Worm (Caenorhabditis elegans) whole organism, L4 larva: ENCODE measurements around the gene F35C11.3.

ENCODE experiments used
- F10B5.3 ChIP-seq: sonication (generic microtip); optimal IDR thresholded peaks from 2 replicates; lab custom pipeline; 2016; ENCODE audit warnings: mild to moderate bottlenecking, missing genetic modification characterization, missing compliant biosample characterization
- F26F4.8 ChIP-seq: fragments of 200-800 bp; sonication (Bioruptor generic); conservative IDR thresholded peaks from 2 replicates; pipeline ENCODE4 v1.3.6; 2022; ENCODE audit warnings: missing genetic modification characterization, missing compliant biosample characterization
- F49E8.2 ChIP-seq: sonication (generic microtip); optimal IDR thresholded peaks from 2 replicates; lab custom pipeline; 2016; ENCODE audit warnings: missing compliant biosample characterization, mild to moderate bottlenecking, missing genetic modification characterization, borderline replicate concordance
- T20F7.1 ChIP-seq: fragments of 200-800 bp; sonication (Bioruptor generic); optimal IDR thresholded peaks from 2 replicates; lab custom pipeline; 2018; ENCODE audit warnings: mild to moderate bottlenecking, missing genetic modification characterization, missing compliant biosample characterization
- Y105C5A.15 ChIP-seq: fragments of 200-800 bp; sonication (Bioruptor generic); IDR thresholded peaks from 2 replicates; pipeline ENCODE4 v1.3.6; 2022; ENCODE audit warnings: missing genetic modification characterization, missing compliant biosample characterization
- ZK546.5 ChIP-seq, 2 experiments: sonication (generic microtip); optimal IDR thresholded peaks; 2 replicates each; lab custom pipeline; 2017; ENCODE audit warnings: missing biosample characterization in 2 of 2, missing genetic modification characterization in 2 of 2
- aha-1 ChIP-seq: fragments of 150-350 bp; peaks from one replicate; lab custom pipeline; 2014; ENCODE audit warnings: missing biosample characterization, missing genetic modification characterization
- attf-4 ChIP-seq: sonication (generic microtip); optimal IDR thresholded peaks from 3 replicates; lab custom pipeline; 2017; ENCODE audit warnings: missing biosample characterization, missing genetic modification characterization
- ceh-82 ChIP-seq: sonication (generic microtip); optimal IDR thresholded peaks from 2 replicates; lab custom pipeline; 2017; ENCODE audit warnings: missing biosample characterization, missing genetic modification characterization
- cey-2 ChIP-seq: sonication (generic microtip); optimal IDR thresholded peaks from 3 replicates; lab custom pipeline; 2017; ENCODE audit warnings: missing genetic modification characterization, mild to moderate bottlenecking, missing compliant biosample characterization, antibody characterized with exemption, borderline replicate concordance; ENCODE audit not compliant: insufficient read depth
- ctbp-1 ChIP-seq: fragments of 200-800 bp; sonication (Bioruptor generic); IDR thresholded peaks from 2 replicates; pipeline ENCODE4 v1.3.6; 2022; ENCODE audit warnings: missing genetic modification reagents, missing genetic modification characterization, missing compliant biosample characterization
- daf-12 ChIP-seq: fragments of 150-350 bp; optimal IDR thresholded peaks from 2 replicates; lab custom pipeline; 2014; ENCODE audit warnings: missing biosample characterization, missing genetic modification reagents, missing genetic modification characterization
- daf-16 ChIP-seq, 3 experiments: sonication (generic microtip); optimal IDR thresholded peaks; 2 replicates each; lab custom pipeline; 2016 to 2017; ENCODE audit warnings: missing genetic modification characterization in 3 of 3, missing genetic modification reagents in 3 of 3, mild to moderate bottlenecking in 2 of 3, missing compliant biosample characterization in 2 of 3, missing biosample characterization in 1 of 3, moderate library complexity in 1 of 3
- dmd-6 ChIP-seq: fragments of 200-800 bp; sonication (Bioruptor generic); IDR thresholded peaks from 2 replicates; pipeline ENCODE4 v1.3.6; 2022; ENCODE audit warnings: missing genetic modification reagents, missing genetic modification characterization, missing compliant biosample characterization
- dmd-8 ChIP-seq: fragments of 200-800 bp; sonication (Bioruptor generic); IDR thresholded peaks from 2 replicates; pipeline ENCODE4 v1.3.6; 2022; ENCODE audit warnings: missing genetic modification characterization, missing compliant biosample characterization
- dmd-9 ChIP-seq: fragments of 200-800 bp; sonication (Bioruptor generic); IDR thresholded peaks from 2 replicates; pipeline ENCODE4 v1.3.6; 2022; ENCODE audit warnings: missing genetic modification reagents, missing genetic modification characterization, missing compliant biosample characterization
- dve-1 ChIP-seq: sonication (generic microtip); optimal IDR thresholded peaks from 2 replicates; lab custom pipeline; 2017; ENCODE audit warnings: antibody characterized with exemption, mild to moderate bottlenecking, missing genetic modification characterization, missing compliant biosample characterization; ENCODE audit not compliant: insufficient read depth
- egl-27 ChIP-seq: sonication (generic microtip); optimal IDR thresholded peaks from 3 replicates; lab custom pipeline; 2017; ENCODE audit warnings: missing biosample characterization, missing genetic modification reagents, missing genetic modification characterization
- hlh-11 ChIP-seq: fragments of 200-800 bp; sonication (Bioruptor generic); optimal IDR thresholded peaks from 2 replicates; lab custom pipeline; 2018; ENCODE audit warnings: mild to moderate bottlenecking, missing genetic modification characterization, missing compliant biosample characterization
- lin-1 ChIP-seq: fragments of 200-800 bp; sonication (Bioruptor generic); IDR thresholded peaks from 2 replicates; pipeline ENCODE4 v1.3.6; 2022; ENCODE audit warnings: missing genetic modification reagents, missing genetic modification characterization, missing compliant biosample characterization
- madf-5 ChIP-seq, 2 experiments: fragments of 200-800 bp; sonication (Bioruptor generic); IDR thresholded peaks; 2 replicates each; pipeline ENCODE4 v1.3.6; 2022; ENCODE audit warnings: missing compliant biosample characterization in 2 of 2, missing genetic modification characterization in 2 of 2
- mdt-29 ChIP-seq: fragments of 200-800 bp; sonication (Bioruptor generic); IDR thresholded peaks from 2 replicates; pipeline ENCODE4 v1.3.6; 2022; ENCODE audit warnings: missing genetic modification reagents, missing genetic modification characterization, missing compliant biosample characterization
- mxl-2 ChIP-seq: fragments of 200-800 bp; sonication (Bioruptor generic); conservative IDR thresholded peaks from 2 replicates; pipeline ENCODE4 v1.3.6; 2022; ENCODE audit warnings: missing genetic modification reagents, missing genetic modification characterization, missing compliant biosample characterization
- mxl-3 ChIP-seq: fragments of 200-800 bp; sonication (Bioruptor generic); optimal IDR thresholded peaks from 2 replicates; lab custom pipeline; 2018; ENCODE audit warnings: mild to moderate bottlenecking, missing genetic modification characterization, missing compliant biosample characterization
- nhr-10 ChIP-seq: fragments of 150-350 bp; optimal IDR thresholded peaks from 2 replicates; lab custom pipeline; 2014; ENCODE audit warnings: missing biosample characterization, missing genetic modification characterization
- nhr-102 ChIP-seq: sonication (generic microtip); optimal IDR thresholded peaks from 2 replicates; lab custom pipeline; 2016; ENCODE audit warnings: mild to moderate bottlenecking, missing genetic modification characterization, moderate library complexity, missing compliant biosample characterization
- nhr-25 ChIP-seq: sonication (generic microtip); optimal IDR thresholded peaks from 2 replicates; lab custom pipeline; 2017; ENCODE audit warnings: missing genetic modification characterization, mild to moderate bottlenecking, missing compliant biosample characterization, antibody characterized with exemption, moderate library complexity, borderline replicate concordance; ENCODE audit not compliant: insufficient read depth
- nhr-28 ChIP-seq: fragments of 150-350 bp; optimal IDR thresholded peaks from 2 replicates; lab custom pipeline; 2014; ENCODE audit warnings: missing biosample characterization, missing genetic modification characterization
- nhr-76 ChIP-seq: fragments of 150-350 bp; optimal IDR thresholded peaks from 2 replicates; lab custom pipeline; 2014; ENCODE audit warnings: missing biosample characterization, missing genetic modification characterization
- nhr-77 ChIP-seq: fragments of 150-350 bp; optimal IDR thresholded peaks from 2 replicates; lab custom pipeline; 2014; ENCODE audit warnings: missing biosample characterization, missing genetic modification characterization
- pha-4 ChIP-seq, 2 experiments: fragments of 150-350 bp in 1 of 2; fragments of 200-800 bp in 1 of 2; sonication (Bioruptor generic) in 1 of 2; IDR thresholded peaks in 1 of 2; optimal IDR thresholded peaks in 1 of 2; 2 replicates each; pipeline versions ENCODE4 v1.3.6 to Lab custom; 2014 to 2022; ENCODE audit warnings: missing genetic modification characterization in 2 of 2, missing genetic modification reagents in 2 of 2, missing biosample characterization in 1 of 2, missing compliant biosample characterization in 1 of 2
- php-3 ChIP-seq: fragments of 200-800 bp; sonication (Bioruptor generic); IDR thresholded peaks from 2 replicates; pipeline ENCODE4 v1.3.6; 2022; ENCODE audit warnings: missing genetic modification reagents, missing genetic modification characterization, missing compliant biosample characterization
- saeg-2 ChIP-seq: fragments of 200-800 bp; sonication (Bioruptor generic); IDR thresholded peaks from 2 replicates; pipeline ENCODE4 v1.3.6; 2022; ENCODE audit warnings: missing genetic modification reagents, missing genetic modification characterization, missing compliant biosample characterization
- set-16 ChIP-seq: fragments of 200-800 bp; sonication (Bioruptor generic); IDR thresholded peaks from 2 replicates; pipeline ENCODE4 v1.3.6; 2022; ENCODE audit warnings: missing genetic modification reagents, missing genetic modification characterization, missing compliant biosample characterization
- snpc-1.2 ChIP-seq: fragments of 200-800 bp; sonication (Bioruptor generic); IDR thresholded peaks from 2 replicates; pipeline ENCODE4 v1.3.6; 2022; ENCODE audit warnings: missing genetic modification reagents, missing genetic modification characterization, missing compliant biosample characterization
- tag-97 ChIP-seq: fragments of 200-800 bp; sonication (Bioruptor generic); IDR thresholded peaks from 2 replicates; pipeline ENCODE4 v1.3.6; 2022; ENCODE audit warnings: missing genetic modification characterization, missing compliant biosample characterization
- tra-1 ChIP-seq: fragments of 200-800 bp; sonication (Bioruptor generic); IDR thresholded peaks from 2 replicates; pipeline ENCODE4 v1.3.6; 2022; ENCODE audit warnings: missing genetic modification reagents, missing genetic modification characterization, missing compliant biosample characterization
- unc-130 ChIP-seq: sonication (generic microtip); optimal IDR thresholded peaks from 2 replicates; lab custom pipeline; 2016; ENCODE audit warnings: missing genetic modification reagents, missing genetic modification characterization, missing compliant biosample characterization
- unc-62 ChIP-seq, 3 experiments: fragments of 150-350 bp in 1 of 3; sonication (generic microtip); optimal IDR thresholded peaks in 2 of 3; peaks in 1 of 3; 1 replicate in 1 of 3; 2 replicates in 2 of 3; lab custom pipeline; 2014 to 2017; ENCODE audit warnings: missing biosample characterization in 3 of 3, missing genetic modification characterization in 3 of 3, missing genetic modification reagents in 3 of 3, missing genotype in 1 of 3
- zip-2 ChIP-seq: fragments of 150-350 bp; optimal IDR thresholded peaks from 2 replicates; lab custom pipeline; 2014; ENCODE audit warnings: missing biosample characterization, missing genetic modification characterization
- ztf-11 ChIP-seq: fragments of 150-350 bp; optimal IDR thresholded peaks from 2 replicates; lab custom pipeline; 2014; ENCODE audit warnings: missing biosample characterization, missing genetic modification characterization

Gene F35C11.3

ce11 chrII:8249710-8250109, 3.1 kb downstream of the F35C11.3 start:
- TF ChIP-seq daf-16 (GFP tag; optimal IDR thresholded peaks at IDR 0.05; lab: Kevin White, UChicago) (no peak), daf-16 (tag; optimal IDR thresholded peaks at IDR 0.05; lab: Kevin White, UChicago) (peak; percentile 4), dve-1 (peak; percentile 28), egl-27 (tag; lab: Kevin White, UChicago) (no peak), nhr-10 (tag; lab: Kevin White, UChicago) (no peak), nhr-28 (tag; lab: Kevin White, UChicago) (no peak), zip-2 (tag; lab: Kevin White, UChicago) (no peak)

ce11 chrII:8253160-8253793, 6.7 kb downstream of the F35C11.3 start, which contains the start of gene F35C11.5:
Gene F35C11.5, plus strand, starts transcription at chrII:8253743.
- TF ChIP-seq unc-130 (GFP tag; lab: Kevin White, UChicago): peak; percentile 46
- no peak for TF ChIP-seq F49E8.2 (tag; lab: Kevin White, UChicago)

ce11 chrII:8256013-8256412, 9.4 kb downstream of the F35C11.3 start, which contains the start of gene F35C11.7:
Gene F35C11.7, plus strand, starts transcription at chrII:8256313.
- TF ChIP-seq ZK546.5 (tag; optimal IDR thresholded peaks at IDR 0.05; lab: Kevin White, UChicago) (no peak), F26F4.8 (GFP tag; lab: Robert Waterston, UW) (no peak), nhr-76 (tag; lab: Kevin White, UChicago) (no peak), nhr-102 (tag; lab: Kevin White, UChicago) (no peak), dmd-8 (no peak), nhr-77 (tag; lab: Kevin White, UChicago) (no peak), tag-97 (GFP tag; lab: Robert Waterston, UW) (no peak), saeg-2 (no peak), mxl-2 (no peak), lin-1 (no peak), mdt-29 (GFP tag; lab: Robert Waterston, UW) (no peak), hlh-11 (no peak), F10B5.3 (tag; lab: Kevin White, UChicago) (no peak), ceh-82 (no peak), madf-5 (GFP tag; IDR thresholded peaks at IDR 0.05; lab: Robert Waterston, UW) (no peak), cey-2 (tag; lab: Kevin White, UChicago) (no peak), egl-27 (tag; lab: Kevin White, UChicago) (no peak), ctbp-1 (GFP tag; lab: Robert Waterston, UW) (no peak), pha-4 (GFP tag; IDR thresholded peaks at IDR 0.05; lab: Robert Waterston, UW) (no peak), pha-4 (tag; optimal IDR thresholded peaks at IDR 0.05; lab: Kevin White, UChicago) (no peak)
- TF ChIP-seq, all 104 proteins: peak for 0

- TF ChIP-seq egl-27 (tag; lab: Kevin White, UChicago): no peak
- TF ChIP-seq ztf-11 (tag; lab: Kevin White, UChicago): no peak
- TF ChIP-seq mdt-29 (GFP tag; lab: Robert Waterston, UW): no peak
- no peak for TF ChIP-seq mxl-2
- no peak for TF ChIP-seq daf-12 (tag; lab: Kevin White, UChicago)
- TF ChIP-seq nhr-77 (tag; lab: Kevin White, UChicago): no peak
- TF ChIP-seq T20F7.1: no peak
- TF ChIP-seq, all 104 proteins: peak for 0
Observed at ce11 chrII:8259038-8259437, 12.5 kb downstream of the F35C11.3 start, which contains the start of gene F35C11.6. Gene F35C11.6, minus strand, starts transcription at chrII:8259138.

- no peak for TF ChIP-seq dmd-9 (GFP tag; lab: Robert Waterston, UW)
- TF ChIP-seq attf-4: no peak
- TF ChIP-seq Y105C5A.15 (GFP tag; lab: Robert Waterston, UW): no peak
- TF ChIP-seq nhr-10 (tag; lab: Kevin White, UChicago): no peak
- TF ChIP-seq php-3 (GFP tag; lab: Robert Waterston, UW): no peak
- peak; percentile 48 for TF ChIP-seq dmd-6
- TF ChIP-seq tra-1: 0 out of 2 replicates have a peak, but pooled peaks have one; percentile 15
- TF ChIP-seq set-16 (GFP tag; lab: Robert Waterston, UW): no peak
- no peak for TF ChIP-seq ztf-11 (tag; lab: Kevin White, UChicago)
- no peak for TF ChIP-seq aha-1 (tag; lab: Kevin White, UChicago)
- peak; percentile 2 for TF ChIP-seq nhr-25 (tag; lab: Kevin White, UChicago)
- no peak for TF ChIP-seq snpc-1.2
- peak in 1 of 2 experiments; percentile 7 for TF ChIP-seq unc-62 (GFP tag; optimal IDR thresholded peaks at IDR 0.05 in 1 of 2; lab: Kevin White, UChicago)
- TF ChIP-seq unc-62 (tag; optimal IDR thresholded peaks at IDR 0.05; lab: Kevin White, UChicago): no peak
- TF ChIP-seq mxl-3: peak; percentile 27
- no peak for TF ChIP-seq tag-97 (GFP tag; lab: Robert Waterston, UW)
Observed at ce11 chrII:8259674-8260073, 13.1 kb downstream of the F35C11.3 start.
